Worm (Caenorhabditis elegans): ENCODE data around the gene F38H4.5.
A peak's percentile ranks its signal among the peaks of the same experiment; 100 is the strongest.

F38H4.5 gene

DNA sequence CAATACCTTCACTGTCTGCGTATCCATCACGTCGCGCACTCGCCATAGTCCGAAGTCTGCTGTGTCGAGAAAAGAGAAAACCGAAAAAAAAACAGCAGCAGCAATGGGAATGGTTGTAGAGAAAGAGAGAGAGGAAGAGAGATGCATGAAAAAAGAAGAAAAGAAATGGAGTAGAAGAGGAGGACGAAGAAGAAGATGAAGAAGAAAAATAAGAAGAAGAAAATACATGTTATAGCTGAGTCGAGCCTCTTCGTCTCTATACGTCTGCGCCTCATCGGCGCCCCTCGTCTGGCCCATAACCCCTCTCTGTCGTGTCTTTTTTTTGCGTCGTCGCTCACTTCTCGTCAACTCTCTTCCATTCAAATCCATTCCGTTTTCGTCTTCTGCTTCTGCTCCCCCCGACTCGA, 42.3 kb upstream of the F38H4.5 start (continued):
- TF ChIP-seq ceh-91 (GFP tag; IDR thresholded peaks at IDR 0.05) (no peak), attf-3 (GFP tag; conservative IDR thresholded peaks at IDR 0.05) (no peak), lin-54 (GFP tag; optimal IDR thresholded peaks at IDR 0.05) (no peak), egl-18 (GFP tag; IDR thresholded peaks at IDR 0.05) (no peak), ZK185.1 (tag; optimal IDR thresholded peaks at IDR 0.05; ENCODE audit: poor library complexity, severe bottlenecking) (peak; percentile 40), lin-26 (GFP tag; IDR thresholded peaks at IDR 0.05) (peak; percentile 69; the same call in 1 of the 2 replicates), F23B12.7 (tag; optimal IDR thresholded peaks at IDR 0.05; ENCODE audit: insufficient read depth) (peak; percentile 24), Y56A3A.18 (GFP tag; IDR thresholded peaks at IDR 0.05) (no peak), ceh-27 (GFP tag; optimal IDR thresholded peaks at IDR 0.05) (peak; percentile 49), ccch-3 (GFP tag; optimal IDR thresholded peaks at IDR 0.05) (no peak), T26A5.8 (tag; optimal IDR thresholded peaks at IDR 0.05) (no peak), lin-35 (GFP tag; optimal IDR thresholded peaks at IDR 0.05) (no peak), pbrm-1 (GFP tag; IDR thresholded peaks at IDR 0.05) (0 out of 2 replicates have a peak, but pooled peaks have one; percentile 16), ztf-3 (GFP tag; optimal IDR thresholded peaks at IDR 0.05) (no peak), Y79H2A.3 (GFP tag; conservative IDR thresholded peaks at IDR 0.05) (no peak), let-607 (tag; optimal IDR thresholded peaks at IDR 0.05) (no peak), hmg-1.2 (GFP tag; IDR thresholded peaks at IDR 0.05) (peak; percentile 65; the same call in 1 of the 2 replicates), nfyb-1 (GFP tag; IDR thresholded peaks at IDR 0.05) (no peak), xnd-1 (tag; optimal IDR thresholded peaks at IDR 0.05) (no peak), hmg-20 (GFP tag; IDR thresholded peaks at IDR 0.05) (no peak), madf-8 (GFP tag; conservative IDR thresholded peaks at IDR 0.05) (no peak), aptf-3 (GFP tag; IDR thresholded peaks at IDR 0.05) (no peak), rcor-1 (GFP tag; IDR thresholded peaks at IDR 0.05) (0 out of 2 replicates have a peak, but pooled peaks have one; percentile 26), attf-5 (GFP tag; optimal IDR thresholded peaks at IDR 0.05) (peak; percentile 86), B0336.3 (GFP tag; IDR thresholded peaks at IDR 0.05) (no peak), F57A8.1 (GFP tag; optimal IDR thresholded peaks at IDR 0.05) (no peak), sptf-2 (GFP tag; optimal IDR thresholded peaks at IDR 0.05) (no peak), somi-1 (GFP tag; optimal IDR thresholded peaks at IDR 0.05) (peak; percentile 75), egl-44 (GFP tag; IDR thresholded peaks at IDR 0.05) (0 out of 2 replicates have a peak, but pooled peaks have one; percentile 27), mes-4 (tag; optimal IDR thresholded peaks at IDR 0.05) (no peak), ceh-100 (GFP tag; IDR thresholded peaks at IDR 0.05) (no peak), zfh-2 (GFP tag; conservative IDR thresholded peaks at IDR 0.05) (no peak; the same call in 1 of the 2 replicates), snpc-3.4 (tag; optimal IDR thresholded peaks at IDR 0.05) (no peak), chd-7 (tag; optimal IDR thresholded peaks at IDR 0.05) (peak; percentile 18), ztf-18 (tag; optimal IDR thresholded peaks at IDR 0.05) (no peak), hlh-12 (tag; optimal IDR thresholded peaks at IDR 0.05) (no peak), D2030.7 (GFP tag; IDR thresholded peaks at IDR 0.05) (no peak), attf-6 (GFP tag; IDR thresholded peaks at IDR 0.05) (no peak), cebp-1 (GFP tag; IDR thresholded peaks at IDR 0.05) (no peak), cebp-1 (tag; optimal IDR thresholded peaks at IDR 0.05) (peak; percentile 65), hrde-1 (tag; optimal IDR thresholded peaks at IDR 0.05; ENCODE audit: borderline replicate concordance) (no peak), F10E7.11 (tag; optimal IDR thresholded peaks at IDR 0.05) (no peak), sdz-38 (tag; optimal IDR thresholded peaks at IDR 0.05) (no peak), rpc-1 (optimal IDR thresholded peaks at IDR 0.05) (no peak), rpc-1 (tag; optimal IDR thresholded peaks at IDR 0.05) (no peak), efl-1 (GFP tag; optimal IDR thresholded peaks at IDR 0.05) (no peak), B0019.2 (GFP tag; conservative IDR thresholded peaks at IDR 0.05) (no peak), madf-6 (GFP tag; IDR thresholded peaks at IDR 0.05) (no peak), F49E8.2 (tag; optimal IDR thresholded peaks at IDR 0.05; ENCODE audit: insufficient read depth) (no peak)

Measured in whole organism, young adult.